Worm (Caenorhabditis elegans) whole organism, L3 larva: ENCODE data around the gene Y42G9A.2.

ENCODE experiments used
- fkh-10 ChIP-seq: sonication (generic microtip); optimal IDR thresholded peaks from 2 replicates; lab custom pipeline; 2017; ENCODE audit warnings: missing biosample characterization, missing genetic modification reagents, missing genetic modification characterization
- jun-1 ChIP-seq: fragments of 150-350 bp; optimal IDR thresholded peaks from 2 replicates; lab custom pipeline; 2014; ENCODE audit warnings: missing biosample characterization, missing genetic modification reagents, missing genetic modification characterization
- lin-39 ChIP-seq: fragments of 150-350 bp; optimal IDR thresholded peaks from 2 replicates; lab custom pipeline; 2018; ENCODE audit warnings: missing biosample characterization, missing genetic modification reagents, missing genetic modification characterization
- nhr-28 ChIP-seq: fragments of 150-350 bp; optimal IDR thresholded peaks from 2 replicates; lab custom pipeline; 2014; ENCODE audit warnings: missing biosample characterization, missing genetic modification characterization
- nhr-43 ChIP-seq: sonication (generic microtip); optimal IDR thresholded peaks from 2 replicates; lab custom pipeline; 2016; ENCODE audit warnings: mild to moderate bottlenecking, missing genetic modification characterization, missing compliant biosample characterization; ENCODE audit not compliant: poor library complexity, severe bottlenecking
- unc-39 ChIP-seq: sonication (generic microtip); optimal IDR thresholded peaks from 4 replicates; lab custom pipeline; 2017; ENCODE audit warnings: missing biosample characterization, missing genetic modification characterization
- zag-1 ChIP-seq: fragments of 150-350 bp; optimal IDR thresholded peaks from 2 replicates; lab custom pipeline; 2014; ENCODE audit warnings: missing biosample characterization, missing genetic modification characterization

- no peak for TF ChIP-seq jun-1 (tag; lab: Kevin White, UChicago)
- TF ChIP-seq nhr-28 (tag; lab: Kevin White, UChicago): no peak
- TF ChIP-seq zag-1 (tag; lab: Kevin White, UChicago): no peak
- TF ChIP-seq unc-39 (tag; lab: Kevin White, UChicago): no peak
- TF ChIP-seq lin-39: no peak
- no peak for TF ChIP-seq nhr-43 (tag; lab: Kevin White, UChicago)
- TF ChIP-seq fkh-10 (GFP tag; lab: Kevin White, UChicago): no peak
Observed at ce11 chrIII:6154586-6154985, 6.6 kb downstream of the Y42G9A.2 start.
